Fruit fly (Drosophila melanogaster) whole organism, embryonic: Measurements from ENCODE around the gene CG13000.

ENCODE experiments used
- Asciz ChIP-seq: fragments of 200-800 bp; sonication (Bioruptor generic); optimal IDR thresholded peaks from 2 replicates; lab custom pipeline; 2017; ENCODE audit warnings: missing biosample characterization, mild to moderate bottlenecking, missing genetic modification characterization, missing genetic modification reagents
- CG1024 ChIP-seq: fragments of 200-800 bp; sonication (Bioruptor generic); IDR thresholded peaks from 2 replicates; pipeline ENCODE4 v1.3.6; 2022; ENCODE audit warnings: missing biosample characterization, missing genetic modification characterization
- CG11093 ChIP-seq: fragments of 200-800 bp; sonication (Bioruptor generic); IDR thresholded peaks from 3 replicates; pipeline ENCODE4 v1.3.6; 2022; ENCODE audit warnings: missing biosample characterization, missing genetic modification characterization
- CG12236 ChIP-seq: fragments of 200-800 bp; sonication (Bioruptor generic); optimal IDR thresholded peaks from 2 replicates; lab custom pipeline; 2016; ENCODE audit warnings: missing biosample characterization, missing genetic modification characterization
- CG14667 ChIP-seq: fragments of 200-800 bp; sonication (Bioruptor generic); IDR thresholded peaks from 2 replicates; pipeline ENCODE4 v1.3.6; 2022; ENCODE audit warnings: missing biosample characterization, missing genetic modification characterization
- CG14710 ChIP-seq: fragments of 200-800 bp; sonication (Bioruptor generic); optimal IDR thresholded peaks from 3 replicates; lab custom pipeline; 2019; ENCODE audit warnings: missing biosample characterization, mild to moderate bottlenecking, missing genetic modification characterization, moderate library complexity
- CG15073 ChIP-seq: fragments of 200-800 bp; sonication (Bioruptor generic); optimal IDR thresholded peaks from 2 replicates; lab custom pipeline; 2016; ENCODE audit warnings: missing biosample characterization, missing genetic modification characterization
- CG1603 ChIP-seq: fragments of 200-800 bp; sonication (Bioruptor generic); optimal IDR thresholded peaks from 2 replicates; lab custom pipeline; 2019; ENCODE audit warnings: missing biosample characterization, mild to moderate bottlenecking, missing genetic modification characterization, moderate library complexity
- CG1792 ChIP-seq: fragments of 200-800 bp; sonication (Bioruptor generic); optimal IDR thresholded peaks from 2 replicates; lab custom pipeline; 2016; ENCODE audit warnings: missing biosample characterization, missing genetic modification characterization
- CG30020 ChIP-seq: fragments of 200-800 bp; optimal IDR thresholded peaks from 2 replicates; lab custom pipeline; 2019; ENCODE audit warnings: missing biosample characterization, mild to moderate bottlenecking, missing genetic modification characterization, moderate library complexity
- CG30403 ChIP-seq: fragments of 200-800 bp; sonication (Bioruptor generic); optimal IDR thresholded peaks from 3 replicates; lab custom pipeline; 2016; ENCODE audit warnings: missing biosample characterization, missing genetic modification characterization
- CG34224 ChIP-seq: fragments of 200-800 bp; sonication (Bioruptor generic); IDR thresholded peaks from 3 replicates; pipeline ENCODE4 v1.3.6; 2022; ENCODE audit warnings: missing biosample characterization, missing genetic modification characterization; ENCODE audit not compliant: partially characterized antibody
- CG3838 ChIP-seq: fragments of 200-800 bp; sonication (Bioruptor generic); optimal IDR thresholded peaks from 3 replicates; lab custom pipeline; 2016; ENCODE audit warnings: missing biosample characterization, missing genetic modification characterization
- CG6689 ChIP-seq: fragments of 200-800 bp; sonication (Bioruptor generic); IDR thresholded peaks from 2 replicates; pipeline ENCODE4 v1.3.6; 2022; ENCODE audit warnings: missing biosample characterization, missing genetic modification characterization
- CG6765 ChIP-seq: fragments of 200-800 bp; sonication (Bioruptor generic); optimal IDR thresholded peaks from 3 replicates; lab custom pipeline; 2017; ENCODE audit warnings: missing biosample characterization, mild to moderate bottlenecking, missing genetic modification characterization
- CG9797 ChIP-seq: fragments of 200-800 bp; sonication (Bioruptor generic); optimal IDR thresholded peaks from 3 replicates; lab custom pipeline; 2018; ENCODE audit warnings: missing biosample characterization, mild to moderate bottlenecking, missing genetic modification characterization
- Deaf1 ChIP-seq: fragments of 200-800 bp; optimal IDR thresholded peaks from 3 replicates; lab custom pipeline; 2019; ENCODE audit warnings: missing biosample characterization, mild to moderate bottlenecking, missing genetic modification characterization, moderate library complexity
- Doc3 ChIP-seq: fragments of 200-800 bp; sonication (Bioruptor generic); IDR thresholded peaks from 3 replicates; pipeline ENCODE4 v1.3.6; 2022; ENCODE audit warnings: missing biosample characterization, missing genetic modification characterization; ENCODE audit not compliant: partially characterized antibody
- Gsc ChIP-seq: fragments of 200-800 bp; sonication (Bioruptor generic); IDR thresholded peaks from 2 replicates; pipeline ENCODE4 v1.3.6; 2022; ENCODE audit warnings: missing biosample characterization, missing genetic modification characterization
- Hr39 ChIP-seq: fragments of >200 bp; optimal IDR thresholded peaks from 2 replicates; lab custom pipeline; 2017
- Hr51 ChIP-seq, 2 experiments: fragments of 200-800 bp; sonication (Bioruptor generic); optimal IDR thresholded peaks; 2 replicates in 1 of 2; 3 replicates in 1 of 2; lab custom pipeline; 2016 to 2018; ENCODE audit warnings: missing biosample characterization in 2 of 2, missing genetic modification characterization in 2 of 2, mild to moderate bottlenecking in 1 of 2, moderate library complexity in 1 of 2
- Kr ChIP-seq: fragments of 200-800 bp; sonication (Bioruptor generic); optimal IDR thresholded peaks from 2 replicates; lab custom pipeline; 2017; ENCODE audit warnings: missing biosample characterization, mild to moderate bottlenecking, missing genetic modification characterization
- Lim3 ChIP-seq: fragments of 200-800 bp; sonication (Bioruptor generic); IDR thresholded peaks from 2 replicates; pipeline ENCODE4 v1.3.6; 2022; ENCODE audit warnings: missing biosample characterization, missing genetic modification characterization
- Rfx ChIP-seq: fragments of 200-800 bp; sonication (Bioruptor generic); IDR thresholded peaks from 2 replicates; pipeline ENCODE4 v1.3.6; 2022; ENCODE audit warnings: missing biosample characterization, missing genetic modification characterization
- Scr ChIP-seq: fragments of 200-800 bp; sonication (Bioruptor generic); IDR thresholded peaks from 2 replicates; pipeline ENCODE4 v1.3.6; 2022; ENCODE audit warnings: missing biosample characterization, missing genetic modification characterization; ENCODE audit not compliant: partially characterized antibody
- Sry-β ChIP-seq: fragments of 200-800 bp; sonication (Bioruptor generic); optimal IDR thresholded peaks from 2 replicates; lab custom pipeline; 2018; ENCODE audit warnings: missing biosample characterization, mild to moderate bottlenecking, missing genetic modification characterization, moderate library complexity
- YL-1 ChIP-seq: fragments of 200-800 bp; sonication (Bioruptor generic); optimal IDR thresholded peaks from 3 replicates; lab custom pipeline; 2017; ENCODE audit warnings: missing biosample characterization, mild to moderate bottlenecking, missing genetic modification characterization
- az2 ChIP-seq: fragments of 200-800 bp; sonication (Bioruptor generic); optimal IDR thresholded peaks from 3 replicates; lab custom pipeline; 2016; ENCODE audit warnings: missing biosample characterization, missing genetic modification characterization
- bsh ChIP-seq, 2 experiments: fragments of 200-800 bp; sonication (Bioruptor generic); optimal IDR thresholded peaks; 2 replicates each; lab custom pipeline; 2017 to 2018; ENCODE audit warnings: mild to moderate bottlenecking in 2 of 2, missing biosample characterization in 2 of 2, missing genetic modification characterization in 2 of 2, moderate library complexity in 1 of 2
- cad ChIP-seq: fragments of >200 bp; optimal IDR thresholded peaks from 2 replicates; lab custom pipeline; 2017; ENCODE audit warnings: missing biosample characterization, missing genetic modification characterization
- da ChIP-seq: fragments of 200-800 bp; sonication (Bioruptor generic); optimal IDR thresholded peaks from 2 replicates; lab custom pipeline; 2016; ENCODE audit warnings: missing biosample characterization, missing genetic modification characterization
- dan ChIP-seq: fragments of 200-800 bp; sonication (Bioruptor generic); IDR thresholded peaks from 2 replicates; pipeline ENCODE4 v1.3.6; 2022; ENCODE audit warnings: missing biosample characterization, missing genetic modification characterization
- dm ChIP-seq: fragments of 200-800 bp; sonication (Bioruptor generic); optimal IDR thresholded peaks from 3 replicates; lab custom pipeline; 2016; ENCODE audit warnings: missing biosample characterization, missing genetic modification characterization
- dmrt99B ChIP-seq: fragments of 200-800 bp; sonication (Bioruptor generic); optimal IDR thresholded peaks from 2 replicates; lab custom pipeline; 2018; ENCODE audit warnings: missing biosample characterization, mild to moderate bottlenecking, missing genetic modification characterization, moderate library complexity
- fd3F ChIP-seq: fragments of 200-800 bp; sonication (Bioruptor generic); optimal IDR thresholded peaks from 2 replicates; lab custom pipeline; 2018; ENCODE audit warnings: missing biosample characterization, mild to moderate bottlenecking, missing genetic modification characterization, moderate library complexity
- fru ChIP-seq: fragments of >200 bp; optimal IDR thresholded peaks from 2 replicates; lab custom pipeline; 2017
- gfzf ChIP-seq: fragments of 200-800 bp; sonication (Bioruptor generic); optimal IDR thresholded peaks from 2 replicates; lab custom pipeline; 2016; ENCODE audit warnings: missing biosample characterization, mild to moderate bottlenecking, missing genetic modification characterization, moderate library complexity
- h ChIP-seq: fragments of >200 bp; optimal IDR thresholded peaks from 2 replicates; lab custom pipeline; 2017
- ind ChIP-seq: fragments of 200-800 bp; sonication (Bioruptor generic); optimal IDR thresholded peaks from 3 replicates; lab custom pipeline; 2016; ENCODE audit warnings: missing biosample characterization, missing genetic modification characterization
- oc ChIP-seq: fragments of 200-800 bp; sonication (Bioruptor generic); optimal IDR thresholded peaks from 2 replicates; lab custom pipeline; 2018; ENCODE audit warnings: missing biosample characterization, mild to moderate bottlenecking, missing genetic modification characterization, moderate library complexity
- phol ChIP-seq: fragments of 200-800 bp; sonication (Bioruptor generic); optimal IDR thresholded peaks from 3 replicates; lab custom pipeline; 2018; ENCODE audit warnings: missing biosample characterization, mild to moderate bottlenecking, missing genetic modification characterization, moderate library complexity
- pnt ChIP-seq: fragments of 200-800 bp; sonication (Bioruptor generic); optimal IDR thresholded peaks from 3 replicates; lab custom pipeline; 2016; ENCODE audit warnings: missing biosample characterization, missing genetic modification characterization
- psq ChIP-seq: fragments of 200-800 bp; sonication (Bioruptor generic); optimal IDR thresholded peaks from 2 replicates; lab custom pipeline; 2017; ENCODE audit warnings: missing biosample characterization, missing genetic modification characterization
- so ChIP-seq: fragments of 200-800 bp; sonication (Bioruptor generic); IDR thresholded peaks from 3 replicates; pipeline ENCODE4 v1.3.6; 2022; ENCODE audit warnings: missing biosample characterization, missing genetic modification characterization
- tin ChIP-seq: fragments of 200-800 bp; sonication (Bioruptor generic); optimal IDR thresholded peaks from 3 replicates; lab custom pipeline; 2016; ENCODE audit warnings: missing biosample characterization, missing genetic modification characterization
- tll ChIP-seq, 2 experiments: fragments of 200-800 bp in 1 of 2; fragments of >200 bp in 1 of 2; sonication (Bioruptor generic) in 1 of 2; optimal IDR thresholded peaks; 2 replicates each; lab custom pipeline; 2017 to 2019; ENCODE audit warnings: missing biosample characterization in 2 of 2, missing genetic modification characterization in 2 of 2, mild to moderate bottlenecking in 1 of 2, moderate library complexity in 1 of 2
- trh ChIP-seq: fragments of 200-800 bp; sonication (Bioruptor generic); optimal IDR thresholded peaks from 2 replicates; lab custom pipeline; 2016; ENCODE audit warnings: missing biosample characterization, missing genetic modification characterization
- vvl ChIP-seq: fragments of 200-800 bp; sonication (Bioruptor generic); IDR thresholded peaks from 2 replicates; pipeline ENCODE4 v1.3.6; 2022; ENCODE audit warnings: missing biosample characterization, missing genetic modification characterization
- zfh1 ChIP-seq: fragments of 200-800 bp; sonication (Bioruptor generic); IDR thresholded peaks from 3 replicates; pipeline ENCODE4 v1.3.6; 2022; ENCODE audit warnings: missing biosample characterization, missing genetic modification characterization

Gene CG13000

DNA sequence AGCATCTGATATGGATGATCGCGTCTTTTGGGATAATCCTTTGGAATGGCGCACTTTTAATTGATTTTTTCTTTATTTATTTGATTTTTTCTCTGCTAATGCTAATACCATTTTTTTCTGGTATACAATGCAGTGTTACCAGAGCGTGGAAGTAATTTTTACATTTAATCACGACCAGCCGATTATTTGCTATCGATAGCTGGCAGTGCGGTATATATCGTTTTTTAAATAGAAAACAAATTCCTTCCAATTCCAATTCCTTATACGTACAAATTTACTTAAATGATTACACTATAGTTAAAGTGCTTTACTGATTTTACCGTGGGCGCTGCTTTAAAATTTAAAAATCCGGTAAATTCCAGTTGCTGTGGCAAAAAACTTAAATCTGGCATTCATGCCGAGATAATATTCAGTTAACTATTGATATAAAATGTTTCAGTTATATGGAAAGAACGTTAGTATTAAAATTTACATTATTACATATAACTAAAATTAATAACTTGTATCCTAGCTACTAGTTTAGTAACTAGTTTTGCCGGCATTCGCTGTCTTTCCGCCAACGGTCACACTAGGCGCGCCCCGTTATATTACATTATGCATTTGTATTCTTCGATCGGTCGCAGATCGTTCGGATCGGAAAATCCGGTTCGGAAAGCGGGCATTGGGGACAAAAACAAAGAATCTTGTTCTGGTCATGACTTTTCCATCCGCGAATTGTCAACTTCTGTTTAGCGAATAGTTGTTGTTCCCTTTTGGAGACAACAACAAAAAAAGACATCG, 5.3 kb downstream of the CG13000 start, which contains the start of the genes CG13001 and RhoGAP15B (continued):
- TF ChIP-seq CG30020 = peak; percentile 39
- TF ChIP-seq dan (GFP tag; lab: Robert Waterston, UW) = no peak
- TF ChIP-seq zfh1 (GFP tag; lab: Robert Waterston, UW) = no peak
- TF ChIP-seq Asciz (GFP tag; lab: Kevin White, UChicago) = no peak
- no peak for TF ChIP-seq CG30403 (GFP tag; lab: Kevin White, UChicago)
- no peak for TF ChIP-seq Rfx (GFP tag; lab: Robert Waterston, UW)
- TF ChIP-seq YL-1 (GFP tag; lab: Kevin White, UChicago) = no peak
- TF ChIP-seq pnt (GFP tag; lab: Kevin White, UChicago) = no peak
- TF ChIP-seq fru (lab: Kevin White, UChicago) = no peak
- peak; percentile 80 for TF ChIP-seq gfzf (GFP tag; lab: Kevin White, UChicago)
- TF ChIP-seq tin (GFP tag; lab: Kevin White, UChicago) = no peak
- TF ChIP-seq oc (tag; lab: Kevin White, UChicago) = no peak
- TF ChIP-seq ind (GFP tag; lab: Kevin White, UChicago) = no peak
- no peak for TF ChIP-seq Kr (GFP tag; lab: Kevin White, UChicago)
- no peak for TF ChIP-seq Gsc (GFP tag; lab: Robert Waterston, UW)
- TF ChIP-seq CG9797 (GFP tag; lab: Kevin White, UChicago) = peak; percentile 62
- TF ChIP-seq CG11093 = no peak
- peak; percentile 37 for TF ChIP-seq CG14710 (tag; lab: Kevin White, UChicago)
- TF ChIP-seq da (GFP tag; lab: Kevin White, UChicago) = no peak
- TF ChIP-seq cad (GFP tag; lab: Kevin White, UChicago) = no peak
- TF ChIP-seq CG12236 (GFP tag; lab: Kevin White, UChicago) = no peak
- no peak for TF ChIP-seq dm (GFP tag; lab: Kevin White, UChicago)
- no peak for TF ChIP-seq trh
- TF ChIP-seq Lim3 (GFP tag; lab: Robert Waterston, UW) = no peak
- TF ChIP-seq bsh (GFP tag; optimal IDR thresholded peaks at IDR 0.05; lab: Kevin White, UChicago) = no peak
- no peak for TF ChIP-seq Hr51 (GFP tag; optimal IDR thresholded peaks at IDR 0.05; lab: Kevin White, UChicago)
- no peak for TF ChIP-seq CG1792 (GFP tag; lab: Kevin White, UChicago)
- TF ChIP-seq CG6765 (GFP tag; lab: Kevin White, UChicago) = no peak
- TF ChIP-seq Deaf1 (tag; lab: Kevin White, UChicago) = peak; percentile 17
- no peak for TF ChIP-seq so (GFP tag; lab: Robert Waterston, UW)

DNA sequence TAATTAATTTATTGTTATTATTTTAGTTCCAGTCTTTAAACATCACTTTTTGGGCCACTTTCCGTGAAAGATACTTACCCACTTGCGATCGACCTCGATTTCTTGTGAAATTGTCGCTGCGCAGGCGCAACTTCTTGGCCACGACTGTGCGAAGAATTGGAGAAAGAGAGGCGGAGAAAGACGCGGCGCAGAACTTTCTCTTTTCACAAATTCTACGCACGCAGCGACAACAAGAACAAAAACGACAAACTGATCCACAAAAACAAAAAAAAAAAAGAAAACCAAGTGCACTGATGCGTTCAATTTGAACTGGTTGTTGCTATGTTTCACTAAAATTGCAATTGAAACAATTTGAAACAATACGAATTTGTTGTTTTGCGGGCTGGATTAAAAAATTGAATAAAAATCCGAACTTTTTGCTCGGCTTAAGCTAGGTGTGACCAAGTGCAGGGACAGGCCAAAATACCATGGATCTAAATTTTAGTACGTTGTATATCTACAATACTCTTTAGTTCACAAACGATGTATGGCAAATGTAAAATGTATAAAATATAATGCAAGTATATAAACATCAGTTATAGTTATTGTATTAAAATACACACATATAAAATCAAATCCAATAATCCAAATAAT, 7.7 kb downstream of the CG13000 start, which contains the start of gene wus:
Gene wus, minus strand, starts transcription at position 448 of the 633 bp plus-strand sequence.
- TF ChIP-seq CG15073 (GFP tag; lab: Kevin White, UChicago) = peak; percentile 77
- no peak for TF ChIP-seq phol
- TF ChIP-seq CG6689 (GFP tag; lab: Robert Waterston, UW) = no peak
- no peak for TF ChIP-seq Rfx (GFP tag; lab: Robert Waterston, UW)
- TF ChIP-seq psq = no peak
- no peak for TF ChIP-seq h (lab: Kevin White, UChicago)
- no peak for TF ChIP-seq CG3838
- peak; percentile 71 for TF ChIP-seq gfzf (GFP tag; lab: Kevin White, UChicago)
- TF ChIP-seq Doc3 (GFP tag; lab: Robert Waterston, UW) = no peak
- no peak for TF ChIP-seq Hr39
- peak; percentile 15; the same call in 1 of the 3 replicates for TF ChIP-seq CG34224 (GFP tag; lab: Robert Waterston, UW)
- no peak for TF ChIP-seq vvl (GFP tag; lab: Robert Waterston, UW)
- no peak for TF ChIP-seq Sry-β (GFP tag; lab: Kevin White, UChicago)
- peak; percentile 22 for TF ChIP-seq CG1603
- no peak for TF ChIP-seq dmrt99B
- no peak for TF ChIP-seq az2 (GFP tag; lab: Kevin White, UChicago)
- TF ChIP-seq CG14667 (GFP tag; lab: Robert Waterston, UW) = no peak
- no peak for TF ChIP-seq fd3F (GFP tag; lab: Kevin White, UChicago)
- no peak for TF ChIP-seq tll (GFP tag; optimal IDR thresholded peaks at IDR 0.05; lab: Kevin White, UChicago)
- TF ChIP-seq Scr (GFP tag; lab: Robert Waterston, UW) = 0 out of 2 replicates have a peak, but pooled peaks have one; percentile 24
- no peak for TF ChIP-seq CG1024
